Worm (Caenorhabditis elegans): ENCODE data around the gene T05H10.1.

T05H10.1 gene

DNA sequence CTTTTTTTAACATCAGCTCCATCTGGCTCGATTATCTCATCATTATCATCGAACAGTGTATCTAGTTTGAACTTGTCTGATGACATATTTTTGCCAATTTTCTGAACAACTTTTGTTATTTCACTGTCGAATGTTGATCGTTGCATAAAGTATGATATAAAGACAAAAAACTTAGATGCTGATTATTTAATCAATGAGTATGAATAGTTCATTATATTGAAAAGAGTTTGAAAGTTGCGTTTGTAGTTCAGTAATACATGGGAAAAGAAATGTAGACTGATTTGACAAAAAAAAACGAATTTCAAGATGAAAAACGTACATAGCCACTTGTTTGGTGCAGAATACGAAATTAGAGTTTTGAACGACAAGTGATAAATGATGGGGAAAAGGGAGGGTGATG, 19.9 kb upstream of the T05H10.1 start, which contains the start of gene hda-2:
Gene hda-2 (minus strand): TSS at position 101 of the 400 bp plus-strand sequence.
- TF ChIP-seq ceh-43 (GFP tag; optimal IDR thresholded peaks at IDR 0.05) (no peak), mep-1 (tag; optimal IDR thresholded peaks at IDR 0.05) (no peak), nhr-237 (tag; optimal IDR thresholded peaks at IDR 0.05) (no peak), ham-2 (GFP tag; optimal IDR thresholded peaks at IDR 0.05) (no peak), nhr-12 (tag; optimal IDR thresholded peaks at IDR 0.05) (no peak), pha-4 (tag; optimal IDR thresholded peaks at IDR 0.05) (no peak), mab-5 (tag; optimal IDR thresholded peaks at IDR 0.05) (no peak), ces-1 (GFP tag; optimal IDR thresholded peaks at IDR 0.05) (no peak), elt-1 (tag; optimal IDR thresholded peaks at IDR 0.05; ENCODE audit: borderline replicate concordance, insufficient read depth) (no peak), lin-32 (GFP tag; optimal IDR thresholded peaks at IDR 0.05) (no peak), unc-39 (tag; optimal IDR thresholded peaks at IDR 0.05) (no peak), ztf-11 (tag; optimal IDR thresholded peaks at IDR 0.05) (no peak), unc-62 (GFP tag; optimal IDR thresholded peaks at IDR 0.05) (no peak), cnd-1 (tag; optimal IDR thresholded peaks at IDR 0.05) (no peak), lin-13 (tag; optimal IDR thresholded peaks at IDR 0.05) (no peak), hlh-1 (tag; optimal IDR thresholded peaks at IDR 0.05) (no peak), zip-8 (tag; optimal IDR thresholded peaks at IDR 0.05) (no peak), nhr-76 (tag; optimal IDR thresholded peaks at IDR 0.05) (no peak), ceh-39 (tag; optimal IDR thresholded peaks at IDR 0.05) (no peak)

DNA sequence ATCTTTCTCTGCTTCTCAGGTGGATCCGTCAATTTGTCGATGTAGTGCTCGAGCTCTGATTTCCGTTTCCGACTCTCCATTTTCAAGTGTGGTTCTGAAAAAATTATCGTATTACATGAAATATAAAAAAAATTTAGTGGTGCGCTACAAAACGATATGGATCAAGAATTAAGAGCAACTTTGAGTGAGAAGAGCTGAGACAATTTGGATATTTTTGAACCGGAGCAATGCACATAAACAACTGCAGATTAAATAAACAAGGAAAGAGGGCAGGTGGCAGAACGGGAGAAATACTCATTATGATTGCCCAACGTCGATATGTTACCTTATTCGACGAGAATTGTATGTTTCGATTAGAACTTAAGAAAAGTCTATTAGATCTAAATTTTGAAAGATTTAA, 14.7 kb upstream of the T05H10.1 start, which contains the start of gene swsn-7:
Gene swsn-7 (minus strand): TSS at position 101 of the 400 bp plus-strand sequence.
- no peak for TF ChIP-seq flh-1 (GFP tag; optimal IDR thresholded peaks at IDR 0.05)
- no peak for TF ChIP-seq elt-1 (tag; optimal IDR thresholded peaks at IDR 0.05; ENCODE audit: borderline replicate concordance, insufficient read depth)
- TF ChIP-seq ceh-43 (GFP tag; optimal IDR thresholded peaks at IDR 0.05) = no peak
- TF ChIP-seq nhr-2 (tag; optimal IDR thresholded peaks at IDR 0.05) = no peak
- TF ChIP-seq unc-120 (tag; optimal IDR thresholded peaks at IDR 0.05; ENCODE audit: poor library complexity, severe bottlenecking) = no peak
- no peak for TF ChIP-seq blmp-1 (tag; optimal IDR thresholded peaks at IDR 0.05)
- no peak for TF ChIP-seq snpc-4 (tag; optimal IDR thresholded peaks at IDR 0.05)
- no peak for TF ChIP-seq pha-4 (tag; optimal IDR thresholded peaks at IDR 0.05)
- no peak for TF ChIP-seq bed-3 (GFP tag; optimal IDR thresholded peaks at IDR 0.05)
- no peak for TF ChIP-seq ham-2 (GFP tag; optimal IDR thresholded peaks at IDR 0.05)
- TF ChIP-seq drap-1 (GFP tag; optimal IDR thresholded peaks at IDR 0.05) = no peak
- TF ChIP-seq unc-62 (GFP tag; optimal IDR thresholded peaks at IDR 0.05) = no peak
- TF ChIP-seq nhr-76 (tag; optimal IDR thresholded peaks at IDR 0.05) = no peak
- TF ChIP-seq mls-2 (tag; optimal IDR thresholded peaks at IDR 0.05) = no peak
- no peak for TF ChIP-seq nhr-28 (tag; optimal IDR thresholded peaks at IDR 0.05)
- no peak for TF ChIP-seq lsy-2 (tag; optimal IDR thresholded peaks at IDR 0.05)

DNA sequence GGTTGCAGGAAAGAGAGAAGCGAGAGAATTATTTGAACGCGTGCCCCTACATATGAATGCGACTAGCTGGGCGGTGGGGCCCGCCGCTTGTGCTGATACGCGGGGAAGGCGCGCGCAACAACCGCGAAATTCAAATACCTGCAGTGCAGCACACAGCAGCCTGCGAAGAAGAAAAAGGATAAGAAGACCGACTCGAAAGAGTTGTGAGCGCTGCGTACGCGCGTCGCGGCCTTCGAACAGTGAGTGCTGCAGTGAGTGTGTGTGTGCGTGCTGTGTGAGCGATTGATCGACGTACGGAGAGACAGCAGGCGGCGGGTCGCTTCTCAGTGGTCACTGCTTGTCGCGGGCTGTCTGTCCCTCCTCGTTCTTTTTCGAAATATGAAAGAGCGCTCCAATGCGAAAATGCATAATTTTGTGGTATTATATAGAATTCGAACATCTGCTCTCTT, 14.1 kb upstream of the T05H10.1 start:
- peak; percentile 85 for TF ChIP-seq pha-4 (tag; optimal IDR thresholded peaks at IDR 0.05)
- peak; percentile 60 for TF ChIP-seq lin-32 (GFP tag; optimal IDR thresholded peaks at IDR 0.05)
- no peak for TF ChIP-seq snpc-4 (tag; optimal IDR thresholded peaks at IDR 0.05)
- TF ChIP-seq flh-1 (GFP tag; optimal IDR thresholded peaks at IDR 0.05) = peak; percentile 30
- no peak for TF ChIP-seq ceh-83 (GFP tag; optimal IDR thresholded peaks at IDR 0.05)
- TF ChIP-seq sptf-1 (tag; optimal IDR thresholded peaks at IDR 0.05) = peak; percentile 74
- TF ChIP-seq M03D4.4 (tag; optimal IDR thresholded peaks at IDR 0.05) = peak; percentile 70
- TF ChIP-seq bed-3 (GFP tag; optimal IDR thresholded peaks at IDR 0.05) = no peak
- peak; percentile 31 for TF ChIP-seq ces-1 (GFP tag; optimal IDR thresholded peaks at IDR 0.05)
- TF ChIP-seq mab-5 (tag; optimal IDR thresholded peaks at IDR 0.05) = no peak
- peak; percentile 91 for TF ChIP-seq ham-2 (GFP tag; optimal IDR thresholded peaks at IDR 0.05)
- TF ChIP-seq elt-3 (tag; optimal IDR thresholded peaks at IDR 0.05) = no peak
- no peak for TF ChIP-seq nhr-2 (tag; optimal IDR thresholded peaks at IDR 0.05)
- no peak for TF ChIP-seq nhr-76 (tag; optimal IDR thresholded peaks at IDR 0.05)
- TF ChIP-seq ceh-43 (GFP tag; optimal IDR thresholded peaks at IDR 0.05) = no peak
- TF ChIP-seq lsy-2 (tag; optimal IDR thresholded peaks at IDR 0.05) = peak; percentile 50
- peak; percentile 61 for TF ChIP-seq cnd-1 (tag; optimal IDR thresholded peaks at IDR 0.05)
- peak; percentile 75 for TF ChIP-seq hlh-1 (tag; optimal IDR thresholded peaks at IDR 0.05)
- no peak for TF ChIP-seq sem-2 (GFP tag; optimal IDR thresholded peaks at IDR 0.05)
- TF ChIP-seq unc-120 (tag; optimal IDR thresholded peaks at IDR 0.05; ENCODE audit: poor library complexity, severe bottlenecking) = peak; percentile 80
- TF ChIP-seq elt-1 (tag; optimal IDR thresholded peaks at IDR 0.05; ENCODE audit: borderline replicate concordance, insufficient read depth) = peak; percentile 33
- peak; percentile 57 for TF ChIP-seq tbx-8 (GFP tag; optimal IDR thresholded peaks at IDR 0.05)
- TF ChIP-seq blmp-1 (tag; optimal IDR thresholded peaks at IDR 0.05) = no peak
- TF ChIP-seq unc-39 (tag; optimal IDR thresholded peaks at IDR 0.05) = no peak
- no peak for TF ChIP-seq nhr-237 (tag; optimal IDR thresholded peaks at IDR 0.05)
- TF ChIP-seq drap-1 (GFP tag; optimal IDR thresholded peaks at IDR 0.05) = peak; percentile 82
- TF ChIP-seq zip-8 (tag; optimal IDR thresholded peaks at IDR 0.05) = no peak
- peak; percentile 28 for TF ChIP-seq ztf-11 (tag; optimal IDR thresholded peaks at IDR 0.05)
- TF ChIP-seq mls-2 (tag; optimal IDR thresholded peaks at IDR 0.05) = peak; percentile 75
- TF ChIP-seq lin-13 (tag; optimal IDR thresholded peaks at IDR 0.05) = peak; percentile 84
- no peak for TF ChIP-seq nhr-12 (tag; optimal IDR thresholded peaks at IDR 0.05)
- no peak for TF ChIP-seq nhr-28 (tag; optimal IDR thresholded peaks at IDR 0.05)
- no peak for TF ChIP-seq ceh-39 (tag; optimal IDR thresholded peaks at IDR 0.05)
- peak; percentile 25 for TF ChIP-seq mep-1 (tag; optimal IDR thresholded peaks at IDR 0.05)
- peak; percentile 79 for TF ChIP-seq unc-62 (GFP tag; optimal IDR thresholded peaks at IDR 0.05)

Measured in whole organism, mixed stage, embryonic.